Worm (Caenorhabditis elegans) whole organism, L1 larva: ENCODE results near the gene nstp-2.

Source experiments
- F16B12.6 ChIP-seq: fragments of 150-350 bp; optimal IDR thresholded peaks from 2 replicates; lab custom pipeline; 2014; ENCODE audit warnings: missing biosample characterization, missing genetic modification characterization
- ceh-90 ChIP-seq: sonication (generic microtip); optimal IDR thresholded peaks from 2 replicates; lab custom pipeline; 2016; ENCODE audit warnings: missing genetic modification characterization, missing compliant biosample characterization
- dpl-1 ChIP-seq, 3 experiments: fragments of 150-350 bp in 2 of 3; sonication (generic microtip) in 1 of 3; optimal IDR thresholded peaks; 2 replicates each; lab custom pipeline; 2014 to 2017; ENCODE audit warnings: missing biosample characterization in 3 of 3, missing genetic modification characterization in 3 of 3, missing genetic modification reagents in 3 of 3
- hlh-17 ChIP-seq: fragments of 200-800 bp; sonication (Bioruptor generic); optimal IDR thresholded peaks from 2 replicates; lab custom pipeline; 2018; ENCODE audit warnings: missing genetic modification characterization, mild to moderate bottlenecking, missing compliant biosample characterization, moderate library complexity, borderline replicate concordance
- hpl-2 ChIP-seq: fragments of 150-350 bp; optimal IDR thresholded peaks from 2 replicates; lab custom pipeline; 2014; ENCODE audit warnings: missing biosample characterization, missing genetic modification reagents, missing genetic modification characterization
- lin-13 ChIP-seq: fragments of 150-350 bp; optimal IDR thresholded peaks from 2 replicates; lab custom pipeline; 2014; ENCODE audit warnings: missing biosample characterization, missing genetic modification reagents, missing genetic modification characterization
- nhr-19 ChIP-seq: fragments of 200-800 bp; sonication (Bioruptor generic); conservative IDR thresholded peaks from 2 replicates; pipeline ENCODE4 v1.3.6; 2022; ENCODE audit warnings: missing genetic modification characterization, missing compliant biosample characterization
- pag-3 ChIP-seq: sonication (generic microtip); optimal IDR thresholded peaks from 2 replicates; lab custom pipeline; 2017; ENCODE audit warnings: missing genetic modification characterization, mild to moderate bottlenecking, missing compliant biosample characterization, antibody characterized with exemption, borderline replicate concordance; ENCODE audit not compliant: insufficient read depth
- skn-1 ChIP-seq: fragments of 150-350 bp; optimal IDR thresholded peaks from 2 replicates; lab custom pipeline; 2014; ENCODE audit warnings: missing biosample characterization, missing genetic modification characterization
- snpc-4 ChIP-seq: fragments of 150-350 bp; optimal IDR thresholded peaks from 2 replicates; lab custom pipeline; 2014; ENCODE audit warnings: missing biosample characterization, missing genetic modification characterization
- unc-62 ChIP-seq: fragments of 150-350 bp; optimal IDR thresholded peaks from 2 replicates; lab custom pipeline; 2014; ENCODE audit warnings: missing biosample characterization, missing genetic modification reagents, missing genetic modification characterization
- ztf-11 ChIP-seq, 2 experiments: sonication (generic microtip); optimal IDR thresholded peaks; 2 replicates each; lab custom pipeline; 2016 to 2017; ENCODE audit warnings: missing genetic modification characterization in 2 of 2, missing biosample characterization in 1 of 2, missing compliant biosample characterization in 1 of 2

DNA sequence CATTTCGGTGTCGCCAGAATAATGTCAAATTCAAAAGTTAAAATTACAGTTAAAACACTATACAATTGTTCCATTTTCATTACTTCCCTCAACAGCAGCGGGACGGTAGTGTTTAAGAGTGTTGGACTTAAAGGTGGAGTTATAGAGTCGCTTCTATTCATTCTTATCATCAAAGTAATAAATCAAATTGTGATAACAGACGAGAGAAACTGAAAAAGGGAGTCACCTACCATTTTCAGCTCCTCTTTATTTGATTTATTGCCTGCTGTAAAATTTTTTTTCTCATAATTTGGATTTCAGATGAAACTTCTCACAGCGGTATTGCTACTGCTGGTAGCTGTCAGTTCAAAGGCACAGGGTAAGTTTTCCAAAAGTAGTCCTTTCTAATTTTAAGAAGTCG is 33.9 kb upstream of the nstp-2 start, which contains the start of gene C01B10.6:
- TF ChIP-seq hlh-17 (GFP tag; lab: Kevin White, UChicago) (no peak), unc-62 (GFP tag; lab: Kevin White, UChicago) (no peak), hpl-2 (GFP tag; lab: Kevin White, UChicago) (no peak), lin-13 (GFP tag; lab: Kevin White, UChicago) (no peak), ztf-11 (tag; optimal IDR thresholded peaks at IDR 0.05; lab: Kevin White, UChicago) (no peak), skn-1 (tag; lab: Kevin White, UChicago) (no peak), ceh-90 (no peak), F16B12.6 (tag; lab: Kevin White, UChicago) (no peak), pag-3 (tag; lab: Kevin White, UChicago) (no peak), dpl-1 (GFP tag; optimal IDR thresholded peaks at IDR 0.05; lab: Kevin White, UChicago) (no peak), snpc-4 (tag; lab: Kevin White, UChicago) (no peak), nhr-19 (GFP tag; lab: Robert Waterston, UW) (no peak)
